Worm (Caenorhabditis elegans) whole organism, mixed stage, embryonic: ENCODE results near the gene mvb-12.

Source experiments
- M03D4.4 ChIP-seq: sonication (generic microtip); optimal IDR thresholded peaks from 2 replicates; lab custom pipeline; 2017; ENCODE audit warnings: mild to moderate bottlenecking, missing genetic modification characterization, missing compliant biosample characterization
- bed-3 ChIP-seq: fragments of 200-800 bp; sonication (Bioruptor generic); optimal IDR thresholded peaks from 3 replicates; lab custom pipeline; 2018; ENCODE audit warnings: mild to moderate bottlenecking, missing genetic modification characterization, moderate library complexity, missing compliant biosample characterization
- blmp-1 ChIP-seq: fragments of 150-350 bp; optimal IDR thresholded peaks from 2 replicates; lab custom pipeline; 2014; ENCODE audit warnings: missing biosample characterization, missing genetic modification characterization
- ceh-39 ChIP-seq: fragments of 150-350 bp; optimal IDR thresholded peaks from 2 replicates; lab custom pipeline; 2014; ENCODE audit warnings: missing biosample characterization, missing genetic modification characterization
- ceh-43 ChIP-seq: fragments of 200-800 bp; sonication (Bioruptor generic); optimal IDR thresholded peaks from 2 replicates; lab custom pipeline; 2018; ENCODE audit warnings: mild to moderate bottlenecking, missing genetic modification characterization, moderate library complexity, missing compliant biosample characterization
- ceh-83 ChIP-seq: fragments of 200-800 bp; sonication (Bioruptor generic); optimal IDR thresholded peaks from 2 replicates; lab custom pipeline; 2018; ENCODE audit warnings: mild to moderate bottlenecking, missing genetic modification characterization, missing compliant biosample characterization
- ces-1 ChIP-seq: fragments of 150-350 bp; optimal IDR thresholded peaks from 2 replicates; lab custom pipeline; 2014; ENCODE audit warnings: missing biosample characterization, missing genetic modification reagents, missing genetic modification characterization
- cnd-1 ChIP-seq: fragments of 200-800 bp; sonication (Bioruptor generic); optimal IDR thresholded peaks from 2 replicates; lab custom pipeline; 2018; ENCODE audit warnings: mild to moderate bottlenecking, missing genetic modification characterization, missing compliant biosample characterization
- drap-1 ChIP-seq: fragments of 200-800 bp; sonication (Bioruptor generic); optimal IDR thresholded peaks from 3 replicates; lab custom pipeline; 2018; ENCODE audit warnings: mild to moderate bottlenecking, missing genetic modification characterization, missing compliant biosample characterization
- elt-1 ChIP-seq: sonication (generic microtip); optimal IDR thresholded peaks from 2 replicates; lab custom pipeline; 2017; ENCODE audit warnings: missing genetic modification characterization, mild to moderate bottlenecking, missing compliant biosample characterization, antibody characterized with exemption, moderate library complexity, borderline replicate concordance; ENCODE audit not compliant: insufficient read depth
- elt-3 ChIP-seq: fragments of 150-350 bp; optimal IDR thresholded peaks from 2 replicates; lab custom pipeline; 2014; ENCODE audit warnings: missing biosample characterization, missing genetic modification characterization
- flh-1 ChIP-seq: fragments of 200-800 bp; sonication (Bioruptor generic); optimal IDR thresholded peaks from 2 replicates; lab custom pipeline; 2018; ENCODE audit warnings: mild to moderate bottlenecking, missing genetic modification characterization, moderate library complexity, missing compliant biosample characterization
- ham-2 ChIP-seq: fragments of 200-800 bp; sonication (Bioruptor generic); optimal IDR thresholded peaks from 2 replicates; lab custom pipeline; 2018; ENCODE audit warnings: mild to moderate bottlenecking, missing genetic modification characterization, missing compliant biosample characterization
- hlh-1 ChIP-seq: fragments of 150-350 bp; optimal IDR thresholded peaks from 2 replicates; lab custom pipeline; 2014; ENCODE audit warnings: missing biosample characterization, missing genetic modification reagents, missing genetic modification characterization
- lin-13 ChIP-seq: fragments of 150-350 bp; optimal IDR thresholded peaks from 2 replicates; lab custom pipeline; 2014; ENCODE audit warnings: missing biosample characterization, missing genetic modification characterization
- lin-32 ChIP-seq: fragments of 200-800 bp; sonication (Bioruptor generic); optimal IDR thresholded peaks from 2 replicates; lab custom pipeline; 2018; ENCODE audit warnings: mild to moderate bottlenecking, missing genetic modification characterization, missing compliant biosample characterization
- lsy-2 ChIP-seq: fragments of 150-350 bp; optimal IDR thresholded peaks from 2 replicates; lab custom pipeline; 2014; ENCODE audit warnings: missing biosample characterization, missing genetic modification characterization
- mab-5 ChIP-seq: fragments of 150-350 bp; optimal IDR thresholded peaks from 2 replicates; lab custom pipeline; 2014; ENCODE audit warnings: missing biosample characterization, missing genetic modification characterization
- mep-1 ChIP-seq: fragments of 150-350 bp; optimal IDR thresholded peaks from 2 replicates; lab custom pipeline; 2017; ENCODE audit warnings: missing biosample characterization, missing genetic modification reagents, missing genetic modification characterization, inconsistent platforms
- mls-2 ChIP-seq: sonication (generic microtip); optimal IDR thresholded peaks from 2 replicates; lab custom pipeline; 2016; ENCODE audit warnings: mild to moderate bottlenecking, missing genetic modification characterization, moderate library complexity, missing compliant biosample characterization
- nhr-12 ChIP-seq: fragments of 150-350 bp; optimal IDR thresholded peaks from 2 replicates; lab custom pipeline; 2014; ENCODE audit warnings: missing biosample characterization, missing genetic modification characterization
- nhr-2 ChIP-seq: fragments of 150-350 bp; optimal IDR thresholded peaks from 2 replicates; lab custom pipeline; 2014; ENCODE audit warnings: missing biosample characterization, missing genetic modification characterization
- nhr-76 ChIP-seq: sonication (generic microtip); optimal IDR thresholded peaks from 2 replicates; lab custom pipeline; 2017; ENCODE audit warnings: missing biosample characterization, missing genetic modification characterization
- pha-4 ChIP-seq: fragments of 150-350 bp; optimal IDR thresholded peaks from 2 replicates; lab custom pipeline; 2018; ENCODE audit warnings: missing biosample characterization, missing genetic modification reagents, missing genetic modification characterization
- sem-2 ChIP-seq: fragments of 200-800 bp; sonication (Bioruptor generic); optimal IDR thresholded peaks from 2 replicates; lab custom pipeline; 2018; ENCODE audit warnings: mild to moderate bottlenecking, missing genetic modification characterization, missing compliant biosample characterization
- snpc-4 ChIP-seq: fragments of 150-350 bp; optimal IDR thresholded peaks from 2 replicates; lab custom pipeline; 2014; ENCODE audit warnings: missing biosample characterization, missing genetic modification characterization
- sptf-1 ChIP-seq: sonication (generic microtip); optimal IDR thresholded peaks from 2 replicates; lab custom pipeline; 2017; ENCODE audit warnings: mild to moderate bottlenecking, missing genetic modification characterization, moderate library complexity, missing compliant biosample characterization
- tbx-8 ChIP-seq: fragments of 200-800 bp; sonication (Bioruptor generic); optimal IDR thresholded peaks from 2 replicates; lab custom pipeline; 2018; ENCODE audit warnings: mild to moderate bottlenecking, missing genetic modification characterization, moderate library complexity, missing compliant biosample characterization
- unc-120 ChIP-seq: sonication (generic microtip); optimal IDR thresholded peaks from 2 replicates; lab custom pipeline; 2017; ENCODE audit warnings: missing genetic modification characterization, missing compliant biosample characterization; ENCODE audit not compliant: poor library complexity, severe bottlenecking
- unc-39 ChIP-seq: fragments of 150-350 bp; optimal IDR thresholded peaks from 2 replicates; lab custom pipeline; 2014; ENCODE audit warnings: missing biosample characterization, missing genetic modification characterization
- unc-62 ChIP-seq: fragments of 150-350 bp; optimal IDR thresholded peaks from 2 replicates; lab custom pipeline; 2014; ENCODE audit warnings: missing biosample characterization, missing genetic modification reagents, missing genetic modification characterization
- ztf-11 ChIP-seq: fragments of 150-350 bp; optimal IDR thresholded peaks from 2 replicates; lab custom pipeline; 2014; ENCODE audit warnings: missing biosample characterization, missing genetic modification characterization

The mvb-12 gene

ce11 chrIV:7830151-7830550 is at the start of gene mvb-12:
mvb-12 (plus strand) TSS chrIV:7830525.
- TF ChIP-seq nhr-12 (tag; lab: Kevin White, UChicago), result no peak
- no peak for TF ChIP-seq lin-13
- TF ChIP-seq ces-1, result peak; percentile 8
- no peak for TF ChIP-seq unc-39
- TF ChIP-seq pha-4 (tag; lab: Kevin White, UChicago), result no peak

ce11 chrIV:7782292-7782691 is 48.0 kb upstream of the mvb-12 start, which contains the start of gene sec-10:
sec-10 (minus strand) TSS chrIV:7782499.
- TF ChIP-seq sptf-1 (tag; lab: Kevin White, UChicago) (no peak), unc-62 (GFP tag; lab: Kevin White, UChicago) (no peak), cnd-1 (no peak), bed-3 (GFP tag; lab: Kevin White, UChicago) (no peak), flh-1 (GFP tag; lab: Kevin White, UChicago) (no peak), unc-120 (tag; lab: Kevin White, UChicago) (no peak), nhr-2 (tag; lab: Kevin White, UChicago) (no peak), ceh-83 (GFP tag; lab: Kevin White, UChicago) (no peak), ces-1 (no peak), snpc-4 (tag; lab: Kevin White, UChicago) (no peak), lin-13 (no peak), mab-5 (tag; lab: Kevin White, UChicago) (no peak), unc-39 (no peak), tbx-8 (GFP tag; lab: Kevin White, UChicago) (no peak), ztf-11 (tag; lab: Kevin White, UChicago) (no peak), lsy-2 (tag; lab: Kevin White, UChicago) (no peak), elt-1 (tag; lab: Kevin White, UChicago) (no peak), ceh-39 (no peak), drap-1 (GFP tag; lab: Kevin White, UChicago) (no peak)

- no peak for TF ChIP-seq ham-2 (GFP tag; lab: Kevin White, UChicago)
- no peak for TF ChIP-seq ceh-43 (GFP tag; lab: Kevin White, UChicago)
- TF ChIP-seq sptf-1 (tag; lab: Kevin White, UChicago), result no peak
- no peak for TF ChIP-seq mab-5 (tag; lab: Kevin White, UChicago)
- TF ChIP-seq lin-32, result no peak
- TF ChIP-seq drap-1 (GFP tag; lab: Kevin White, UChicago), result no peak
- no peak for TF ChIP-seq ceh-83 (GFP tag; lab: Kevin White, UChicago)
- no peak for TF ChIP-seq blmp-1
These were observed 46.4 kb upstream of the mvb-12 start, which contains the start of gene tag-321 for ce11 chrIV:7783801-7784411. tag-321 (minus strand) TSS chrIV:7783851.

ce11 chrIV:7785506-7786065 is 44.7 kb upstream of the mvb-12 start, which contains the start of gene tag-322:
tag-322 (minus strand) TSS chrIV:7785556.
- peak; percentile 41 for TF ChIP-seq lsy-2 (tag; lab: Kevin White, UChicago)
- TF ChIP-seq ces-1, result peak; percentile 15
- TF ChIP-seq flh-1 (GFP tag; lab: Kevin White, UChicago), result no peak
- peak; percentile 17 for TF ChIP-seq mls-2
- TF ChIP-seq mep-1 (tag; lab: Kevin White, UChicago), result peak; percentile 64

- no peak for TF ChIP-seq mep-1 (tag; lab: Kevin White, UChicago)
- TF ChIP-seq M03D4.4 (tag; lab: Kevin White, UChicago), result no peak
- no peak for TF ChIP-seq lin-32
- TF ChIP-seq bed-3 (GFP tag; lab: Kevin White, UChicago), result no peak
- no peak for TF ChIP-seq tbx-8 (GFP tag; lab: Kevin White, UChicago)
- TF ChIP-seq nhr-76, result no peak
- TF ChIP-seq lsy-2 (tag; lab: Kevin White, UChicago), result peak; percentile 25
- TF ChIP-seq flh-1 (GFP tag; lab: Kevin White, UChicago), result no peak
- TF ChIP-seq unc-62 (GFP tag; lab: Kevin White, UChicago), result no peak
- TF ChIP-seq sem-2 (GFP tag; lab: Kevin White, UChicago), result peak; percentile 17
- TF ChIP-seq blmp-1, result no peak
- TF ChIP-seq pha-4 (tag; lab: Kevin White, UChicago), result no peak
- no peak for TF ChIP-seq elt-1 (tag; lab: Kevin White, UChicago)
- no peak for TF ChIP-seq sptf-1 (tag; lab: Kevin White, UChicago)
- no peak for TF ChIP-seq elt-3 (tag; lab: Kevin White, UChicago)
- peak; percentile 7 for TF ChIP-seq hlh-1 (tag; lab: Kevin White, UChicago)
- TF ChIP-seq, all 35 proteins: peak for 3
These were observed 40.8 kb upstream of the mvb-12 start, which contains the start of gene imp-3 for ce11 chrIV:7789521-7789949. imp-3 (minus strand) TSS chrIV:7789613.
